Fruit fly (Drosophila melanogaster): ENCODE measurements around the gene CG6962.

- TF ChIP-seq Crg-1 (GFP tag; optimal IDR thresholded peaks at IDR 0.05) (no peak), kay (GFP tag; ENCODE audit: borderline replicate concordance) (no peak), CG5204 (GFP tag; optimal IDR thresholded peaks at IDR 0.05) (no peak), bab1 (GFP tag; optimal IDR thresholded peaks at IDR 0.05) (no peak), ovo (GFP tag; optimal IDR thresholded peaks at IDR 0.05) (no peak), cnc (optimal IDR thresholded peaks at IDR 0.05) (no peak), CG7045 (GFP tag; optimal IDR thresholded peaks at IDR 0.05) (no peak), CG7101 (tag; optimal IDR thresholded peaks at IDR 0.05) (no peak), CG11617 (GFP tag; optimal IDR thresholded peaks at IDR 0.05) (no peak)
Observed at dm6 chr3R:11830757-11831586, 51.4 kb downstream of the CG6962 start.
